Fruit fly (Drosophila melanogaster) whole organism, embryonic: ENCODE measurements around the gene net.

ENCODE experiments used
- B-H1 ChIP-seq: fragments of 200-800 bp; sonication (Bioruptor generic); IDR thresholded peaks from 3 replicates; pipeline ENCODE4 v1.3.6; 2022; ENCODE audit warnings: missing biosample characterization, missing genetic modification characterization
- BtbVII ChIP-seq: fragments of 200-800 bp; sonication (Bioruptor generic); optimal IDR thresholded peaks from 3 replicates; lab custom pipeline; 2017; ENCODE audit warnings: missing biosample characterization, mild to moderate bottlenecking, missing genetic modification characterization
- CG11398 ChIP-seq: fragments of 200-800 bp; sonication (Bioruptor generic); optimal IDR thresholded peaks from 2 replicates; lab custom pipeline; 2016; ENCODE audit warnings: missing biosample characterization, missing genetic modification characterization
- CG12219 ChIP-seq: fragments of 200-800 bp; sonication (Bioruptor generic); optimal IDR thresholded peaks from 3 replicates; lab custom pipeline; 2018; ENCODE audit warnings: missing biosample characterization, mild to moderate bottlenecking, missing genetic modification characterization
- CG13775 ChIP-seq: fragments of 200-800 bp; sonication (Bioruptor generic); optimal IDR thresholded peaks from 3 replicates; lab custom pipeline; 2017; ENCODE audit warnings: missing biosample characterization, mild to moderate bottlenecking, missing genetic modification characterization
- CG14050 ChIP-seq: fragments of 200-800 bp; sonication (Bioruptor generic); IDR thresholded peaks from 3 replicates; pipeline ENCODE4 v1.3.6; 2022; ENCODE audit warnings: missing biosample characterization, missing genetic modification characterization
- CG15269 ChIP-seq: fragments of 200-800 bp; sonication (Bioruptor generic); optimal IDR thresholded peaks from 2 replicates; lab custom pipeline; 2018; ENCODE audit warnings: missing biosample characterization, mild to moderate bottlenecking, missing genetic modification characterization, moderate library complexity
- CG15601 ChIP-seq: fragments of 200-800 bp; sonication (Bioruptor generic); optimal IDR thresholded peaks from 3 replicates; lab custom pipeline; 2019; ENCODE audit warnings: missing biosample characterization, mild to moderate bottlenecking, missing genetic modification characterization, moderate library complexity
- CG16863 ChIP-seq: fragments of 200-800 bp; sonication (Bioruptor generic); optimal IDR thresholded peaks from 3 replicates; lab custom pipeline; 2016; ENCODE audit warnings: missing biosample characterization, missing genetic modification characterization
- CG18262 ChIP-seq: fragments of 200-800 bp; optimal IDR thresholded peaks from 3 replicates; lab custom pipeline; 2019; ENCODE audit warnings: missing biosample characterization, mild to moderate bottlenecking, missing genetic modification characterization, moderate library complexity
- CG2129 ChIP-seq: fragments of 200-800 bp; sonication (Bioruptor generic); IDR thresholded peaks from 2 replicates; pipeline ENCODE4 v1.3.6; 2022; ENCODE audit warnings: missing biosample characterization, missing genetic modification characterization; ENCODE audit not compliant: partially characterized antibody
- CG2875 ChIP-seq: fragments of 200-800 bp; sonication (Bioruptor generic); optimal IDR thresholded peaks from 2 replicates; lab custom pipeline; 2017; ENCODE audit warnings: missing biosample characterization, mild to moderate bottlenecking, missing genetic modification characterization, missing genetic modification reagents
- CG31365 ChIP-seq: fragments of 200-800 bp; sonication (Bioruptor generic); optimal IDR thresholded peaks from 2 replicates; lab custom pipeline; 2018; ENCODE audit warnings: missing biosample characterization, mild to moderate bottlenecking, missing genetic modification characterization
- CG33213 ChIP-seq: fragments of 200-800 bp; sonication (Bioruptor generic); optimal IDR thresholded peaks from 3 replicates; lab custom pipeline; 2016; ENCODE audit warnings: missing biosample characterization, missing genetic modification characterization
- CG42726 ChIP-seq: fragments of 200-800 bp; sonication (Bioruptor generic); IDR thresholded peaks from 2 replicates; pipeline ENCODE4 v1.3.6; 2022; ENCODE audit warnings: missing biosample characterization, missing genetic modification characterization; ENCODE audit not compliant: partially characterized antibody
- CG4617 ChIP-seq: fragments of 200-800 bp; sonication (Bioruptor generic); optimal IDR thresholded peaks from 3 replicates; lab custom pipeline; 2016; ENCODE audit warnings: missing biosample characterization, missing genetic modification characterization, borderline replicate concordance
- CG6272 ChIP-seq: fragments of 200-800 bp; sonication (Bioruptor generic); IDR thresholded peaks from 2 replicates; pipeline ENCODE4 v1.3.6; 2022; ENCODE audit warnings: missing biosample characterization, missing genetic modification characterization
- Dfd ChIP-seq, 2 experiments: fragments of >200 bp; optimal IDR thresholded peaks; 2 replicates each; lab custom pipeline; 2017; ENCODE audit warnings: missing biosample characterization in 2 of 2, missing genetic modification characterization in 2 of 2
- Doc2 ChIP-seq: fragments of 200-800 bp; sonication (Bioruptor generic); IDR thresholded peaks from 2 replicates; pipeline ENCODE4 v1.3.6; 2022; ENCODE audit warnings: missing biosample characterization, missing genetic modification characterization
- ERR ChIP-seq: fragments of 200-800 bp; sonication (Bioruptor generic); optimal IDR thresholded peaks from 2 replicates; lab custom pipeline; 2016; ENCODE audit warnings: missing biosample characterization, missing genetic modification characterization
- HLHmδ ChIP-seq: fragments of 200-800 bp; sonication (Bioruptor generic); optimal IDR thresholded peaks from 2 replicates; lab custom pipeline; 2018; ENCODE audit warnings: missing biosample characterization, mild to moderate bottlenecking, missing genetic modification characterization, moderate library complexity
- HmgD ChIP-seq: fragments of 200-800 bp; sonication (Bioruptor generic); optimal IDR thresholded peaks from 3 replicates; lab custom pipeline; 2016; ENCODE audit warnings: missing biosample characterization, missing genetic modification characterization
- Med ChIP-seq: fragments of 200-800 bp; sonication (Bioruptor generic); peaks from one replicate; lab custom pipeline; 2016; ENCODE audit warnings: missing biosample characterization, missing genetic modification characterization, mild to moderate bottlenecking, inconsistent platforms, moderate library complexity
- Meics ChIP-seq: fragments of 200-800 bp; sonication (Bioruptor generic); optimal IDR thresholded peaks from 2 replicates; lab custom pipeline; 2017; ENCODE audit warnings: missing biosample characterization, mild to moderate bottlenecking, missing genetic modification characterization
- Nf-YA ChIP-seq: fragments of 200-800 bp; sonication (Bioruptor generic); IDR thresholded peaks from 2 replicates; pipeline ENCODE4 v1.3.6; 2022; ENCODE audit warnings: missing biosample characterization, missing genetic modification characterization
- NfI ChIP-seq: fragments of 200-800 bp; sonication (Bioruptor generic); optimal IDR thresholded peaks from 3 replicates; lab custom pipeline; 2018; ENCODE audit warnings: missing biosample characterization, mild to moderate bottlenecking, missing genetic modification characterization, moderate library complexity
- Scr ChIP-seq: fragments of 200-800 bp; sonication (Bioruptor generic); IDR thresholded peaks from 2 replicates; pipeline ENCODE4 v1.3.6; 2022; ENCODE audit warnings: missing biosample characterization, missing genetic modification characterization; ENCODE audit not compliant: partially characterized antibody
- Vsx1 ChIP-seq: fragments of 200-800 bp; sonication (Bioruptor generic); optimal IDR thresholded peaks from 2 replicates; lab custom pipeline; 2017; ENCODE audit warnings: missing biosample characterization, mild to moderate bottlenecking, missing genetic modification characterization, missing genetic modification reagents
- Xrp1 ChIP-seq: fragments of 200-800 bp; sonication (Bioruptor generic); IDR thresholded peaks from 2 replicates; pipeline ENCODE4 v1.3.6; 2022; ENCODE audit warnings: missing biosample characterization, missing genetic modification characterization
- ato ChIP-seq: fragments of 200-800 bp; sonication (Bioruptor generic); IDR thresholded peaks from 2 replicates; pipeline ENCODE4 v1.3.6; 2022; ENCODE audit warnings: missing biosample characterization, missing genetic modification characterization; ENCODE audit not compliant: partially characterized antibody
- az2 ChIP-seq: fragments of 200-800 bp; sonication (Bioruptor generic); optimal IDR thresholded peaks from 3 replicates; lab custom pipeline; 2016; ENCODE audit warnings: missing biosample characterization, missing genetic modification characterization
- dan ChIP-seq: fragments of 200-800 bp; sonication (Bioruptor generic); IDR thresholded peaks from 2 replicates; pipeline ENCODE4 v1.3.6; 2022; ENCODE audit warnings: missing biosample characterization, missing genetic modification characterization
- dm ChIP-seq: fragments of 200-800 bp; sonication (Bioruptor generic); optimal IDR thresholded peaks from 3 replicates; lab custom pipeline; 2016; ENCODE audit warnings: missing biosample characterization, missing genetic modification characterization
- fd3F ChIP-seq: fragments of 200-800 bp; sonication (Bioruptor generic); optimal IDR thresholded peaks from 2 replicates; lab custom pipeline; 2018; ENCODE audit warnings: missing biosample characterization, mild to moderate bottlenecking, missing genetic modification characterization, moderate library complexity
- fd96Cb ChIP-seq: fragments of 200-800 bp; sonication (Bioruptor generic); optimal IDR thresholded peaks from 2 replicates; lab custom pipeline; 2018; ENCODE audit warnings: missing biosample characterization, mild to moderate bottlenecking, missing genetic modification characterization, moderate library complexity
- gcm ChIP-seq: fragments of 200-800 bp; sonication (Bioruptor generic); optimal IDR thresholded peaks from 2 replicates; lab custom pipeline; 2019; ENCODE audit warnings: missing biosample characterization, mild to moderate bottlenecking, missing genetic modification characterization, moderate library complexity
- gcm2 ChIP-seq: fragments of 200-800 bp; sonication (Bioruptor generic); optimal IDR thresholded peaks from 2 replicates; lab custom pipeline; 2016; ENCODE audit warnings: missing biosample characterization, missing genetic modification characterization
- h ChIP-seq: fragments of >200 bp; optimal IDR thresholded peaks from 2 replicates; lab custom pipeline; 2017
- insv ChIP-seq, 2 experiments: fragments of 200-800 bp; sonication (Bioruptor generic); optimal IDR thresholded peaks; 3 replicates each; lab custom pipeline; 2016 to 2018; ENCODE audit warnings: missing biosample characterization in 2 of 2, missing genetic modification characterization in 2 of 2
- lbe ChIP-seq: fragments of 200-800 bp; sonication (Bioruptor generic); optimal IDR thresholded peaks from 2 replicates; lab custom pipeline; 2016; ENCODE audit warnings: missing biosample characterization, mild to moderate bottlenecking, missing genetic modification characterization
- lola ChIP-seq, 3 experiments: fragments of >200 bp in 2 of 3; fragments of 200-800 bp in 1 of 3; sonication (Bioruptor generic) in 1 of 3; optimal IDR thresholded peaks; 2 replicates each; lab custom pipeline; 2017 to 2019; ENCODE audit warnings: missing biosample characterization in 3 of 3, missing genetic modification characterization in 3 of 3, mild to moderate bottlenecking in 1 of 3, moderate library complexity in 1 of 3
- pros ChIP-seq: fragments of 200-800 bp; sonication (Bioruptor generic); optimal IDR thresholded peaks from 3 replicates; lab custom pipeline; 2019; ENCODE audit warnings: missing biosample characterization, mild to moderate bottlenecking, missing genetic modification characterization, moderate library complexity
- ro ChIP-seq: fragments of 200-800 bp; sonication (Bioruptor generic); IDR thresholded peaks from 2 replicates; pipeline ENCODE4 v1.3.6; 2022; ENCODE audit warnings: missing biosample characterization, missing genetic modification characterization
- schlank ChIP-seq: fragments of 200-800 bp; sonication (Bioruptor generic); optimal IDR thresholded peaks from 2 replicates; lab custom pipeline; 2018; ENCODE audit warnings: missing biosample characterization, mild to moderate bottlenecking, missing genetic modification characterization
- slp2 ChIP-seq: fragments of 200-800 bp; sonication (Bioruptor generic); optimal IDR thresholded peaks from 2 replicates; lab custom pipeline; 2016; ENCODE audit warnings: missing biosample characterization, missing genetic modification characterization
- tna ChIP-seq: fragments of 200-800 bp; sonication (Bioruptor generic); IDR thresholded peaks from 2 replicates; pipeline ENCODE4 v1.3.6; 2022; ENCODE audit warnings: missing biosample characterization, missing genetic modification characterization; ENCODE audit not compliant: partially characterized antibody
- toy ChIP-seq: fragments of 200-800 bp; sonication (Bioruptor generic); IDR thresholded peaks from 2 replicates; pipeline ENCODE4 v1.3.6; 2022; ENCODE audit warnings: missing biosample characterization, missing genetic modification characterization
- usp ChIP-seq: fragments of >200 bp; optimal IDR thresholded peaks from 2 replicates; lab custom pipeline; 2017; ENCODE audit warnings: missing biosample characterization, missing genetic modification characterization
- vvl ChIP-seq: fragments of 200-800 bp; sonication (Bioruptor generic); IDR thresholded peaks from 2 replicates; pipeline ENCODE4 v1.3.6; 2022; ENCODE audit warnings: missing biosample characterization, missing genetic modification characterization
- zfh2 ChIP-seq: fragments of 200-800 bp; sonication (Bioruptor generic); optimal IDR thresholded peaks from 2 replicates; lab custom pipeline; 2016; ENCODE audit warnings: missing biosample characterization, missing genetic modification characterization

net gene

dm6 chr2L:102161-102761 lies 15.1 kb upstream of the net start, which contains the start of gene Creld (continued):
- no peak for TF ChIP-seq vvl
- no peak for TF ChIP-seq CG31365 (tag; lab: Kevin White, UChicago)
- no peak for TF ChIP-seq NfI (GFP tag; lab: Kevin White, UChicago)
- peak; percentile 61 for TF ChIP-seq lbe (GFP tag; lab: Kevin White, UChicago)
- TF ChIP-seq az2 (GFP tag; lab: Kevin White, UChicago), result no peak
- no peak for TF ChIP-seq pros (GFP tag; lab: Kevin White, UChicago)
- TF ChIP-seq CG15269, result no peak
- peak; percentile 44 for TF ChIP-seq CG18262 (tag; lab: Kevin White, UChicago)
- TF ChIP-seq Med (GFP tag; lab: Kevin White, UChicago), result peak; percentile 86
- no peak for TF ChIP-seq Xrp1 (GFP tag; lab: Robert Waterston, UW)
- no peak for TF ChIP-seq gcm (GFP tag; lab: Kevin White, UChicago)
- no peak for TF ChIP-seq fd96Cb (tag; lab: Kevin White, UChicago)
- peak; percentile 99 for TF ChIP-seq ato (GFP tag; lab: Robert Waterston, UW)
- TF ChIP-seq CG33213, result peak; percentile 54
- peak; percentile 100 for TF ChIP-seq CG2129 (GFP tag; lab: Robert Waterston, UW)
- TF ChIP-seq Doc2 (GFP tag; lab: Robert Waterston, UW), result no peak
- peak; percentile 100 for TF ChIP-seq tna (GFP tag; lab: Robert Waterston, UW)
- TF ChIP-seq dm (GFP tag; lab: Kevin White, UChicago), result peak; percentile 20
- peak; percentile 54 for TF ChIP-seq CG4617 (GFP tag; lab: Kevin White, UChicago)
- no peak for TF ChIP-seq fd3F
- no peak; the same call in 1 of the 2 replicates for TF ChIP-seq CG6272 (GFP tag; lab: Robert Waterston, UW)
- no peak for TF ChIP-seq CG14050
- no peak for TF ChIP-seq usp
- TF ChIP-seq B-H1, result no peak
- peak; percentile 13 for TF ChIP-seq HmgD (GFP tag; lab: Kevin White, UChicago)
- no peak for TF ChIP-seq h
- TF ChIP-seq gcm2, result no peak
- no peak for TF ChIP-seq Dfd (GFP tag; optimal IDR thresholded peaks at IDR 0.05; lab: Kevin White, UChicago)
- TF ChIP-seq Scr (GFP tag; lab: Robert Waterston, UW), result peak; percentile 99
- peak; percentile 100 for TF ChIP-seq CG42726 (GFP tag; lab: Robert Waterston, UW)
- no peak for TF ChIP-seq CG15601 (tag; lab: Kevin White, UChicago)
- no peak for TF ChIP-seq Vsx1
- no peak for TF ChIP-seq toy (GFP tag; lab: Robert Waterston, UW)
- TF ChIP-seq Nf-YA (GFP tag; lab: Robert Waterston, UW), result no peak
- TF ChIP-seq HLHmδ (GFP tag; lab: Kevin White, UChicago), result no peak
- no peak for TF ChIP-seq CG16863 (GFP tag; lab: Kevin White, UChicago)
- TF ChIP-seq CG12219 (GFP tag; lab: Kevin White, UChicago), result no peak
- no peak for TF ChIP-seq ERR (GFP tag; lab: Kevin White, UChicago)
- TF ChIP-seq Meics (GFP tag; lab: Kevin White, UChicago), result no peak
- no peak for TF ChIP-seq schlank
- no peak for TF ChIP-seq lola (GFP tag; optimal IDR thresholded peaks at IDR 0.05; lab: Kevin White, UChicago)
- TF ChIP-seq dan (GFP tag; lab: Robert Waterston, UW), result no peak
- TF ChIP-seq ro (GFP tag; lab: Robert Waterston, UW), result no peak
- no peak for TF ChIP-seq CG13775
- TF ChIP-seq zfh2 (GFP tag; lab: Kevin White, UChicago), result peak; percentile 18
- TF ChIP-seq CG11398 (GFP tag; lab: Kevin White, UChicago), result no peak
- no peak for TF ChIP-seq slp2 (GFP tag; lab: Kevin White, UChicago)
- TF ChIP-seq BtbVII (GFP tag; lab: Kevin White, UChicago), result no peak
- TF ChIP-seq insv (GFP tag; optimal IDR thresholded peaks at IDR 0.05; lab: Kevin White, UChicago), result no peak
- TF ChIP-seq CG2875 (GFP tag; lab: Kevin White, UChicago), result no peak
